Fruit fly (Drosophila melanogaster) whole organism, adult: ENCODE measurements around the gene uncNacbeta.

Experiments used
- CG11617 ChIP-seq: fragments of 200-800 bp; sonication (Bioruptor generic); optimal IDR thresholded peaks from 2 replicates; lab custom pipeline; 2017; ENCODE audit warnings: mild to moderate bottlenecking, missing biosample characterization, missing genetic modification reagents, missing genetic modification characterization
- CG12768 ChIP-seq: fragments of 200-800 bp; sonication (Bioruptor generic); optimal IDR thresholded peaks from 2 replicates; lab custom pipeline; 2017; ENCODE audit warnings: missing biosample characterization, missing genetic modification characterization, mild to moderate bottlenecking, moderate library complexity, missing genetic modification reagents
- CG1620 ChIP-seq: fragments of 200-800 bp; sonication (Bioruptor generic); optimal IDR thresholded peaks from 2 replicates; lab custom pipeline; 2016; ENCODE audit warnings: missing biosample characterization, missing genetic modification characterization
- CG33017 ChIP-seq: fragments of 200-800 bp; sonication (Bioruptor generic); optimal IDR thresholded peaks from 2 replicates; lab custom pipeline; 2018; ENCODE audit warnings: missing biosample characterization, mild to moderate bottlenecking, missing genetic modification characterization, moderate library complexity
- CG7101 ChIP-seq: fragments of 200-800 bp; sonication (Bioruptor generic); optimal IDR thresholded peaks from 2 replicates; lab custom pipeline; 2018; ENCODE audit warnings: missing biosample characterization, mild to moderate bottlenecking, missing genetic modification characterization, moderate library complexity
- Clk ChIP-seq: fragments of 200-800 bp; sonication (Bioruptor generic); optimal IDR thresholded peaks from 2 replicates; lab custom pipeline; 2017; ENCODE audit warnings: missing biosample characterization, missing genetic modification characterization
- Crg-1 ChIP-seq: fragments of 200-800 bp; sonication (Bioruptor generic); optimal IDR thresholded peaks from 2 replicates; lab custom pipeline; 2016; ENCODE audit warnings: missing biosample characterization, missing genetic modification characterization
- Hr96 ChIP-seq: fragments of 200-800 bp; sonication (Bioruptor generic); optimal IDR thresholded peaks from 2 replicates; lab custom pipeline; 2016; ENCODE audit warnings: missing biosample characterization, missing genetic modification characterization
- Mnt ChIP-seq: fragments of 200-800 bp; sonication (Bioruptor generic); optimal IDR thresholded peaks from 2 replicates; lab custom pipeline; 2016; ENCODE audit warnings: missing biosample characterization, mild to moderate bottlenecking, missing genetic modification characterization
- bab1 ChIP-seq: fragments of 200-800 bp; sonication (Bioruptor generic); optimal IDR thresholded peaks from 3 replicates; lab custom pipeline; 2019; ENCODE audit warnings: missing biosample characterization, mild to moderate bottlenecking, missing genetic modification characterization, moderate library complexity
- cic ChIP-seq: fragments of 200-800 bp; sonication (Bioruptor generic); optimal IDR thresholded peaks from 2 replicates; lab custom pipeline; 2017; ENCODE audit warnings: missing biosample characterization, mild to moderate bottlenecking, missing genetic modification characterization, moderate library complexity
- kay ChIP-seq: fragments of 200-800 bp; sonication (Bioruptor generic); peaks from one replicate; lab custom pipeline; 2016; ENCODE audit warnings: missing biosample characterization, missing genetic modification characterization, borderline replicate concordance
- tj ChIP-seq: fragments of 200-800 bp; sonication (Bioruptor generic); optimal IDR thresholded peaks from 3 replicates; lab custom pipeline; 2017; ENCODE audit warnings: missing biosample characterization, mild to moderate bottlenecking, missing genetic modification characterization, moderate library complexity
- toe ChIP-seq: fragments of 200-800 bp; sonication (Bioruptor generic); optimal IDR thresholded peaks from 2 replicates; lab custom pipeline; 2016; ENCODE audit warnings: missing biosample characterization, missing genetic modification characterization

DNA sequence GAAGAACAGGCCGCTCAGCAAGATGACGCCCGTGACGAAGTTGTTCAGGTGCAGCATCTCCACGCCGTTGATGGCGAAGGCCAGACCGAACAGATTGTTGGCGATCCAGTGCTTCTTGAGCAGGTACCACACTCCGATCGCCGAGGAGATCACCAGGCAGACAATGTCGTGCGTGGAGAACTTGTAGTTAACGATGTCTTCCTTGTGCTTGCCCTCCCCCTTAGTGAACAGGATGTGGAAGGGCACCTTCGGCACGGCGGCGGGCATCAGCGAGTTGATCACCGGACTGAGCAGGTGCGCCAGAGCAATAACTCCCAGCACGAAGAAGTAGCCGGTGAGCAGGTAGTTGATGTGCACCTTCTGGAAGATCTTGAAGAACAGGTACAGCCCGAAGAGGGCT lies 19.8 kb downstream of the uncNacbeta start:
- TF ChIP-seq Hr96 (GFP tag; lab: Kevin White, UChicago), result no peak
- TF ChIP-seq CG12768, result no peak
- no peak for TF ChIP-seq toe (GFP tag; lab: Kevin White, UChicago)
- no peak for TF ChIP-seq CG11617 (GFP tag; lab: Kevin White, UChicago)
- TF ChIP-seq CG7101 (tag; lab: Kevin White, UChicago), result no peak
- no peak for TF ChIP-seq kay
- no peak for TF ChIP-seq tj (GFP tag; lab: Kevin White, UChicago)
- no peak for TF ChIP-seq Mnt (GFP tag; lab: Kevin White, UChicago)
- no peak for TF ChIP-seq cic
- TF ChIP-seq CG1620 (GFP tag; lab: Kevin White, UChicago), result no peak
- no peak for TF ChIP-seq bab1
- no peak for TF ChIP-seq Clk (GFP tag; lab: Kevin White, UChicago)
- no peak for TF ChIP-seq CG33017 (tag; lab: Kevin White, UChicago)
- no peak for TF ChIP-seq Crg-1 (GFP tag; lab: Kevin White, UChicago)
